Worm (Caenorhabditis elegans): ENCODE results near the gene Y77E11A.7.
A peak's percentile ranks its signal among the peaks of the same experiment; 100 is the strongest.

Y77E11A.7 gene

DNA sequence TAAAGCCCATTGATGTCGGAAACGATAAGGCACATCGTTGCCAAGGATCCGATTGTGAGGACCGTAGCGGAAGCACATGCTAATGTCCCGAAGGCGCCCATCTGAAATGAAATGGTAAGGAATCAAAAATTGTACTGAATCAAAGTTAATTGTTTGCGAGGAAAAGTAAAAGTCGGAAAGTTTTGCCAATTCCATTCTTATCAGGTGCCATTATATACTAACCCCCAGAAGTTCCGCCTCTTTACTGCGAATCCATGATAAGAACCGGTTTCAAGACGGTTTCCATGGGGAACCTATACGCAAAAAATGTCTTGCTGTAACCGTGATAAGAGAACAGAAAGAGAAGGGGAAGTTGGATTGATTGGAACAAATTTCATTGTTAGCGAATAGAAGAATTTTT lies 41.0 kb upstream of the Y77E11A.7 start, which contains the start of gene col-106:
Gene col-106 (minus strand): TSS at position 101 of the 400 bp plus-strand sequence.
- no peak for TF ChIP-seq sox-2 (GFP tag; IDR thresholded peaks at IDR 0.05)

DNA sequence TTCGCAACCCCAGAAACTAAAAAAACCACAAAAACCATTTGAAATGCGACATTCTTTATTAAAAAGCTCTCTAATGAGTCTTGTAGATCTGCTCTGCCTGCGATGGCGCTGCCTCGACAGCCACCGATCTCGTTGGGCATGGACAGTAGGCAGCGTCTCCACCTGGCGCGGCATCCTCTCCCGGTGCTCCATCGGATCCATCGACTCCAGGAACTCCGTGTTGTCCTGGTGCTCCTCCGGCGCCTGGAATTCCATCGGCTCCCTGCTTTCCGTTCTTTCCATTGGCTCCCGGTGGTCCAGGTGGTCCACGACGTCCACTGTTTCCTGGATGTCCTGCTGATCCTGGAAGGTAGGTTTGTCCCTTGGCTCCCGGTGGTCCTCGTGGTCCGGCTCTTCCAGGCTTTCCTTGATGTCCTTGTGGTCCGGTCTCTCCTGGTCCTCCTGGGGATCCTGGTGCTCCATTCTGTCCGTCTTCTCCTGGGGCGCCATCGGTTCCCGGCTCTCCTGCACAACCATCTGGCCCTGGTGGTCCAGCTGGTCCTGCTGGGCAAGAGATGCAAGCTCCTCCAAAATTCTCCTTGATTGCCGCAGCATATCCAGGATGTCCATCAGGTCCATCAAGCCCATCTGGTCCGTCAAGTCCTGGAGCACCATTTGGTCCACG lies 40.3 kb upstream of the Y77E11A.7 start:
- no peak for TF ChIP-seq che-1 (tag; optimal IDR thresholded peaks at IDR 0.05)
- no peak for TF ChIP-seq unc-55 (GFP tag; optimal IDR thresholded peaks at IDR 0.05)
- TF ChIP-seq dve-1 (tag; optimal IDR thresholded peaks at IDR 0.05), result no peak
- no peak for TF ChIP-seq ttx-3 (tag; optimal IDR thresholded peaks at IDR 0.05)
- TF ChIP-seq hlh-13 (GFP tag; optimal IDR thresholded peaks at IDR 0.05), result no peak
- no peak for TF ChIP-seq tbx-7 (tag; optimal IDR thresholded peaks at IDR 0.05)
- no peak for TF ChIP-seq pros-1 (tag; optimal IDR thresholded peaks at IDR 0.05)
- no peak for TF ChIP-seq rnt-1 (tag; optimal IDR thresholded peaks at IDR 0.05)
- TF ChIP-seq elt-4 (tag; optimal IDR thresholded peaks at IDR 0.05), result no peak
- TF ChIP-seq ref-2 (tag; optimal IDR thresholded peaks at IDR 0.05), result no peak
- no peak for TF ChIP-seq fkh-6 (tag; optimal IDR thresholded peaks at IDR 0.05)

DNA sequence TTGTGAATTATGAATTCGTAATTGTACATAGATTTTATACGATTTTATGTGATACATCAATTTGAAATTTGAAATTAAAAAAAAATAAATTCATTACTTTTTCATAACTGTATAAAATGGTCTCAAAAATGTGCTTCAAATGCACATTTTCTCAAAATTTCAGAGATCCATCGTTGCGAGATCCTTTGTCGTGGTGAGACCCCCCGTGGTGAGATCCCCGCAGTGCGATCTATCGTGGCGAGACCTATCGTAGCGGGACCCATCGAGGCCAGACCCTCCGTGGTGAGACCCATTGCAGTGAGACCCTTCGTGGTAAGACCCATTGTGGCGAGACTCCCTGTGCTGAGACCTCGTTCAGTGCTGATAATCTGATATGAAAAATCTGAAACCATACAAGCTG lies 39.8 kb upstream of the Y77E11A.7 start:
- TF ChIP-seq ceh-34 (tag; optimal IDR thresholded peaks at IDR 0.05) (no peak), lin-11 (tag; optimal IDR thresholded peaks at IDR 0.05) (no peak), nhr-232 (tag; optimal IDR thresholded peaks at IDR 0.05) (no peak), hlh-30 (tag; optimal IDR thresholded peaks at IDR 0.05; ENCODE audit: insufficient read depth) (no peak), ceh-24 (tag; optimal IDR thresholded peaks at IDR 0.05) (no peak), K02D7.2 (tag; optimal IDR thresholded peaks at IDR 0.05) (no peak), C38D4.7 (GFP tag; optimal IDR thresholded peaks at IDR 0.05) (no peak), Y22D7AL.16 (tag; optimal IDR thresholded peaks at IDR 0.05) (no peak)

DNA sequence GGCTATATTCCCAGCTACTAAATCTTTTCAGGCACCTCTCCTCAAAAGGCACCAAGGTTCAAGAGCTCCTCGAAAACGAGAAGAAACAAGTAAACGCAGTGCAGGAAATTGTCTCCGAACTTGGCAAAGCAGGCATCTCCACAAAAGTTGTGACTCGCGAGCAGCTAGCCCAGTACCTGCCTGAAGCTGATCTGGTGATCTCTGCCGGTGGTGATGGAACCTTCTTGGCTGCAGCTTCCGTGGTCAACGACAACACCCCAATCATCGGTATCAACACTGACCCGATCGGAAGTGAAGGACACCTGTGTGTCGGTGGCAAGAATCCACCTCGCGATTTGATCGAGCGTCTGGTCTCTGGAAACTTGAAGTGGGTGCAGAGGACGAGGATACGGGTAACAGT lies 38.5 kb upstream of the Y77E11A.7 start:
- no peak for TF ChIP-seq pax-1 (tag; optimal IDR thresholded peaks at IDR 0.05)
- TF ChIP-seq hlh-13 (GFP tag; optimal IDR thresholded peaks at IDR 0.05), result no peak
- TF ChIP-seq ceh-18 (tag; optimal IDR thresholded peaks at IDR 0.05), result no peak
- no peak for TF ChIP-seq pat-9 (tag; optimal IDR thresholded peaks at IDR 0.05)

DNA sequence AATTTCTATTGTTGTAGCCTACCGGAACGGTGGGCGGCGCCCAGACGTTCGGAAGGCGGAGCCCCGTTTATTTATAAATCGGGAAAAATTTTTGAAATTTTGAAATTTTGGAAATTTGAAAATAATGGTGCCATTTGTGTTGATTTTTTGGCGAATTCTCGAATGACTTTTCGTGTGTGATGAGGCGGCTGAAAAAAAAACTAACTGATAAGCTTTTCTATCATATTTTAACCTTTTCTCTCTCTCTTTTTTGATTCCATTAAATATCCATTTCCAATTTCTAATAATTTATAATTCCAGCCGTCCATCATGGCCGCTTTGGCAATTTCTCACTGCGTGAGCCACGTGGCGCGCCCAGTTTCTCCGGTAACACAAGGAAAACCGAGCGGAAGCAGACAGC lies 37.1 kb upstream of the Y77E11A.7 start, which contains the start of gene nadk-1:
Gene nadk-1 (plus strand): TSS at position 301 of the 400 bp plus-strand sequence.
- no peak for TF ChIP-seq ets-4 (tag; optimal IDR thresholded peaks at IDR 0.05)
- TF ChIP-seq fkh-6 (tag; optimal IDR thresholded peaks at IDR 0.05), result no peak
- TF ChIP-seq zip-5 (tag; optimal IDR thresholded peaks at IDR 0.05), result no peak
- TF ChIP-seq pax-1 (tag; optimal IDR thresholded peaks at IDR 0.05), result no peak
- TF ChIP-seq sox-2 (GFP tag; IDR thresholded peaks at IDR 0.05), result no peak
- no peak for TF ChIP-seq lin-11 (tag; optimal IDR thresholded peaks at IDR 0.05)
- no peak for TF ChIP-seq ceh-31 (tag; optimal IDR thresholded peaks at IDR 0.05)
- TF ChIP-seq F13H6.1 (tag; optimal IDR thresholded peaks at IDR 0.05), result no peak
- no peak for TF ChIP-seq syd-9 (tag; optimal IDR thresholded peaks at IDR 0.05)
- TF ChIP-seq pag-3 (tag; optimal IDR thresholded peaks at IDR 0.05; ENCODE audit: borderline replicate concordance), result no peak
- TF ChIP-seq C08G9.2 (tag; optimal IDR thresholded peaks at IDR 0.05), result no peak
- no peak for TF ChIP-seq pat-9 (tag; optimal IDR thresholded peaks at IDR 0.05)
- TF ChIP-seq pqm-1 (tag; optimal IDR thresholded peaks at IDR 0.05), result no peak
- no peak for TF ChIP-seq ahr-1 (tag; optimal IDR thresholded peaks at IDR 0.05)

DNA sequence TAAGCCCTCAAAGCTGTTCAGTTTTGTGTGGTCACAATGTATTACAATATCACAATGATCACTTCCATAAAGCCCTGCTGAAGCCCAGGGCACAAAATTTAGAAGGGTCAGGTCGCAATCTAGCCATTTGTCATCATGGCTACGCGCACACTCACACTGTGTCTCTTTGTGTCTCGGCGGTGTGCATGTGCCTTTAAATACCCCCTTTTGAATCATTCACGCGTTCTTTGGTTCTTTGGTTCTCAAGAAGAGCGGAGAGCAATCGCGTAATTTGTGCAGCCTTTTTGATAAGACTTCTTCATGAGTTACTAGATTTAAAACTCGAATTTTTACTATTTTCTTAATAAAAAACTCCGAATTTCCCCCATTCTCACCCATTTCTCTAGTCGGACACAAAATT lies 35.4 kb upstream of the Y77E11A.7 start:
- TF ChIP-seq fax-1 (tag; optimal IDR thresholded peaks at IDR 0.05) (no peak), elt-2 (tag; optimal IDR thresholded peaks at IDR 0.05) (peak; percentile 55), ceh-9 (tag; optimal IDR thresholded peaks at IDR 0.05) (no peak), nhr-232 (tag; optimal IDR thresholded peaks at IDR 0.05) (no peak), hlh-30 (tag; optimal IDR thresholded peaks at IDR 0.05; ENCODE audit: insufficient read depth) (no peak)

Measured in whole organism, late embryonic.